Worm (Caenorhabditis elegans) whole organism, L1 larva: ENCODE results near the gene F44A2.7.

Source experiments
- C16A3.4 ChIP-seq: fragments of 150-350 bp; optimal IDR thresholded peaks from 2 replicates; lab custom pipeline; 2014; ENCODE audit warnings: missing biosample characterization, missing genetic modification characterization
- Y116A8C.19 ChIP-seq: sonication (generic microtip); optimal IDR thresholded peaks from 2 replicates; lab custom pipeline; 2016; ENCODE audit warnings: missing compliant biosample characterization, missing genetic modification characterization, borderline replicate concordance
- alr-1 ChIP-seq: fragments of 200-800 bp; sonication (Bioruptor generic); optimal IDR thresholded peaks from 2 replicates; lab custom pipeline; 2018; ENCODE audit warnings: borderline replicate concordance, mild to moderate bottlenecking, missing genetic modification characterization, missing compliant biosample characterization
- aly-2 ChIP-seq: fragments of 150-350 bp; optimal IDR thresholded peaks from 2 replicates; lab custom pipeline; 2014; ENCODE audit warnings: missing biosample characterization, missing genetic modification characterization
- blmp-1 ChIP-seq: fragments of 150-350 bp; optimal IDR thresholded peaks from 2 replicates; lab custom pipeline; 2014; ENCODE audit warnings: missing biosample characterization, missing genetic modification characterization
- ceh-82 ChIP-seq, 3 experiments: fragments of 150-350 bp in 1 of 3; sonication (generic microtip) in 2 of 3; optimal IDR thresholded peaks; 2 replicates each; lab custom pipeline; 2014 to 2017; ENCODE audit warnings: missing biosample characterization in 3 of 3, missing genetic modification characterization in 3 of 3
- ceh-88 ChIP-seq: fragments of 200-800 bp; sonication (Bioruptor generic); IDR thresholded peaks from 2 replicates; pipeline ENCODE4 v1.3.6; 2022; ENCODE audit warnings: missing genetic modification characterization, missing compliant biosample characterization
- ceh-90 ChIP-seq: sonication (generic microtip); optimal IDR thresholded peaks from 2 replicates; lab custom pipeline; 2016; ENCODE audit warnings: missing genetic modification characterization, missing compliant biosample characterization
- dpl-1 ChIP-seq, 3 experiments: fragments of 150-350 bp in 2 of 3; sonication (generic microtip) in 1 of 3; optimal IDR thresholded peaks; 2 replicates each; lab custom pipeline; 2014 to 2017; ENCODE audit warnings: missing biosample characterization in 3 of 3, missing genetic modification characterization in 3 of 3, missing genetic modification reagents in 3 of 3
- dsc-1 ChIP-seq: sonication (generic microtip); optimal IDR thresholded peaks from 2 replicates; lab custom pipeline; 2016; ENCODE audit warnings: mild to moderate bottlenecking, missing genetic modification characterization, missing compliant biosample characterization
- egl-27 ChIP-seq, 2 experiments: fragments of 150-350 bp in 1 of 2; sonication (generic microtip); optimal IDR thresholded peaks; 3 replicates each; lab custom pipeline; 2017 to 2018; ENCODE audit warnings: missing biosample characterization in 2 of 2, missing genetic modification characterization in 2 of 2, missing genetic modification reagents in 2 of 2
- elt-2 ChIP-seq: sonication (generic microtip); optimal IDR thresholded peaks from 2 replicates; lab custom pipeline; 2016; ENCODE audit warnings: missing genetic modification characterization, mild to moderate bottlenecking, inconsistent platforms, missing compliant biosample characterization, missing genetic modification reagents
- elt-3 ChIP-seq, 6 experiments: fragments of 150-350 bp in 1 of 6; sonication (generic microtip); optimal IDR thresholded peaks; 2 replicates each; lab custom pipeline; 2017 to 2018; ENCODE audit warnings: missing biosample characterization in 6 of 6, missing genetic modification characterization in 6 of 6, inconsistent platforms in 1 of 6
- fkh-10 ChIP-seq: sonication (generic microtip); optimal IDR thresholded peaks from 2 replicates; lab custom pipeline; 2017; ENCODE audit warnings: missing biosample characterization, missing genetic modification reagents, missing genetic modification characterization
- fkh-8 ChIP-seq: sonication (generic microtip); optimal IDR thresholded peaks from 2 replicates; lab custom pipeline; 2016; ENCODE audit warnings: mild to moderate bottlenecking, missing genetic modification characterization, missing compliant biosample characterization
- grh-1 ChIP-seq: fragments of 200-800 bp; sonication (Bioruptor generic); IDR thresholded peaks from 2 replicates; pipeline ENCODE4 v1.3.6; 2022; ENCODE audit warnings: missing genetic modification reagents, missing genetic modification characterization, missing compliant biosample characterization
- hpl-2 ChIP-seq: fragments of 150-350 bp; optimal IDR thresholded peaks from 2 replicates; lab custom pipeline; 2014; ENCODE audit warnings: missing biosample characterization, missing genetic modification reagents, missing genetic modification characterization
- isw-1 ChIP-seq: fragments of 200-800 bp; sonication (Bioruptor generic); IDR thresholded peaks from 2 replicates; pipeline ENCODE4 v1.3.6; 2022; ENCODE audit warnings: missing genetic modification characterization, missing compliant biosample characterization
- lin-13 ChIP-seq: fragments of 150-350 bp; optimal IDR thresholded peaks from 2 replicates; lab custom pipeline; 2014; ENCODE audit warnings: missing biosample characterization, missing genetic modification reagents, missing genetic modification characterization
- lin-14 ChIP-seq: fragments of 200-800 bp; sonication (Bioruptor generic); optimal IDR thresholded peaks from 2 replicates; lab custom pipeline; 2018; ENCODE audit warnings: mild to moderate bottlenecking, missing genetic modification characterization, moderate library complexity, missing compliant biosample characterization
- lin-35 ChIP-seq, 2 experiments: fragments of 150-350 bp; optimal IDR thresholded peaks; 2 replicates each; lab custom pipeline; 2014; ENCODE audit warnings: missing biosample characterization in 2 of 2, missing genetic modification characterization in 2 of 2, missing genetic modification reagents in 2 of 2
- lin-39 ChIP-seq: fragments of 150-350 bp; optimal IDR thresholded peaks from 2 replicates; lab custom pipeline; 2014; ENCODE audit warnings: missing biosample characterization, missing genetic modification reagents, missing genetic modification characterization
- lsy-2 ChIP-seq, 2 experiments: fragments of 150-350 bp; optimal IDR thresholded peaks; 2 replicates each; lab custom pipeline; 2014; ENCODE audit warnings: missing biosample characterization in 2 of 2, missing genetic modification characterization in 2 of 2
- mab-9 ChIP-seq: fragments of 200-800 bp; sonication (Bioruptor generic); IDR thresholded peaks from 2 replicates; pipeline ENCODE4 v1.3.6; 2022; ENCODE audit warnings: missing genetic modification reagents, missing genetic modification characterization, missing compliant biosample characterization
- mdl-1 ChIP-seq, 2 experiments: fragments of 150-350 bp; optimal IDR thresholded peaks; 2 replicates each; lab custom pipeline; 2014 to 2017; ENCODE audit warnings: missing biosample characterization in 2 of 2, missing genetic modification characterization in 2 of 2, inconsistent platforms in 1 of 2
- mef-2 ChIP-seq: fragments of 150-350 bp; optimal IDR thresholded peaks from 2 replicates; lab custom pipeline; 2014; ENCODE audit warnings: missing biosample characterization, missing genetic modification characterization
- nhr-11 ChIP-seq: fragments of 150-350 bp; optimal IDR thresholded peaks from 2 replicates; lab custom pipeline; 2014; ENCODE audit warnings: missing biosample characterization, missing genetic modification characterization
- nhr-12 ChIP-seq: sonication (generic microtip); optimal IDR thresholded peaks from 2 replicates; lab custom pipeline; 2017; ENCODE audit warnings: missing biosample characterization, missing genetic modification characterization
- nhr-20 ChIP-seq: sonication (generic microtip); optimal IDR thresholded peaks from 2 replicates; lab custom pipeline; 2016; ENCODE audit warnings: mild to moderate bottlenecking, missing genetic modification characterization, missing compliant biosample characterization
- nhr-28 ChIP-seq: fragments of 150-350 bp; optimal IDR thresholded peaks from 2 replicates; lab custom pipeline; 2014; ENCODE audit warnings: missing biosample characterization, missing genetic modification characterization
- nhr-71 ChIP-seq: sonication (generic microtip); optimal IDR thresholded peaks from 2 replicates; lab custom pipeline; 2016; ENCODE audit warnings: mild to moderate bottlenecking, missing genetic modification characterization, moderate library complexity, missing compliant biosample characterization
- nhr-76 ChIP-seq: sonication (generic microtip); optimal IDR thresholded peaks from 2 replicates; lab custom pipeline; 2017; ENCODE audit warnings: missing biosample characterization, missing genetic modification characterization
- nhr-77 ChIP-seq: fragments of 150-350 bp; optimal IDR thresholded peaks from 2 replicates; lab custom pipeline; 2014; ENCODE audit warnings: missing biosample characterization, missing genetic modification characterization
- nhr-84 ChIP-seq: sonication (generic microtip); optimal IDR thresholded peaks from 2 replicates; lab custom pipeline; 2017; ENCODE audit warnings: missing biosample characterization, missing genetic modification characterization
- nhr-90 ChIP-seq: sonication (generic microtip); optimal IDR thresholded peaks from 2 replicates; lab custom pipeline; 2016; ENCODE audit warnings: mild to moderate bottlenecking, missing genetic modification characterization, missing compliant biosample characterization; ENCODE audit not compliant: poor library complexity
- pqm-1 ChIP-seq: sonication (generic microtip); optimal IDR thresholded peaks from 3 replicates; lab custom pipeline; 2017; ENCODE audit warnings: missing biosample characterization, missing genetic modification characterization
- skn-1 ChIP-seq: fragments of 150-350 bp; optimal IDR thresholded peaks from 2 replicates; lab custom pipeline; 2014; ENCODE audit warnings: missing biosample characterization, missing genetic modification characterization
- snu-23 ChIP-seq: sonication (generic microtip); optimal IDR thresholded peaks from 2 replicates; lab custom pipeline; 2016; ENCODE audit warnings: missing genetic modification characterization, missing compliant biosample characterization
- sptf-1 ChIP-seq: fragments of 150-350 bp; optimal IDR thresholded peaks from 2 replicates; lab custom pipeline; 2014; ENCODE audit warnings: missing biosample characterization, missing genetic modification characterization
- swsn-7 ChIP-seq: sonication (generic microtip); optimal IDR thresholded peaks from 2 replicates; lab custom pipeline; 2016; ENCODE audit warnings: missing genetic modification characterization, missing compliant biosample characterization
- unc-130 ChIP-seq: fragments of 150-350 bp; optimal IDR thresholded peaks from 2 replicates; lab custom pipeline; 2017; ENCODE audit warnings: missing biosample characterization, missing genetic modification characterization, inconsistent platforms
- unc-30 ChIP-seq: sonication (generic microtip); optimal IDR thresholded peaks from 2 replicates; lab custom pipeline; 2017; ENCODE audit warnings: missing biosample characterization, missing genetic modification characterization
- unc-62 ChIP-seq: fragments of 150-350 bp; optimal IDR thresholded peaks from 2 replicates; lab custom pipeline; 2014; ENCODE audit warnings: missing biosample characterization, missing genetic modification reagents, missing genetic modification characterization
- vab-15 ChIP-seq: sonication (generic microtip); optimal IDR thresholded peaks from 2 replicates; lab custom pipeline; 2017; ENCODE audit warnings: missing genotype, mild to moderate bottlenecking, missing genetic modification characterization, missing compliant biosample characterization
- xbp-1 ChIP-seq: sonication (generic microtip); optimal IDR thresholded peaks from 2 replicates; lab custom pipeline; 2016; ENCODE audit warnings: missing genetic modification characterization, missing compliant biosample characterization
- ztf-11 ChIP-seq, 2 experiments: sonication (generic microtip); optimal IDR thresholded peaks; 2 replicates each; lab custom pipeline; 2016 to 2017; ENCODE audit warnings: missing genetic modification characterization in 2 of 2, missing biosample characterization in 1 of 2, missing compliant biosample characterization in 1 of 2
- ztf-4 ChIP-seq: fragments of 150-350 bp; optimal IDR thresholded peaks from 2 replicates; lab custom pipeline; 2014; ENCODE audit warnings: missing biosample characterization, missing genetic modification characterization

F44A2.7 gene

ce11 chrV:9343629-9344624 is 22.6 kb downstream of the F44A2.7 start, which contains the start of gene tos-1 (continued):
- TF ChIP-seq ceh-88 (GFP tag; lab: Robert Waterston, UW), result peak; percentile 99
- peak; percentile 97 for TF ChIP-seq nhr-11 (tag; lab: Kevin White, UChicago)
- peak; percentile 99 for TF ChIP-seq nhr-90 (tag; lab: Kevin White, UChicago)
- TF ChIP-seq lin-39, result peak; percentile 86
- TF ChIP-seq ztf-11 (tag; optimal IDR thresholded peaks at IDR 0.05; lab: Kevin White, UChicago), result peak in 1 of 2 experiments; percentile 96
- TF ChIP-seq swsn-7 (tag; lab: Kevin White, UChicago), result peak; percentile 100
- peak; percentile 85 for TF ChIP-seq nhr-76 (tag; lab: Kevin White, UChicago)
- no peak for TF ChIP-seq alr-1 (tag; lab: Kevin White, UChicago)
- peak; percentile 97 for TF ChIP-seq vab-15
- TF ChIP-seq nhr-20 (tag; lab: Kevin White, UChicago), result peak; percentile 100
- peak; percentile 71 for TF ChIP-seq nhr-12 (tag; lab: Kevin White, UChicago)
- TF ChIP-seq ceh-82 (tag; optimal IDR thresholded peaks at IDR 0.05; lab: Kevin White, UChicago), result peak; percentile 73 to 95 (median 94)
- peak; percentile 99 for TF ChIP-seq grh-1
- peak; percentile 44 for TF ChIP-seq Y116A8C.19 (tag; lab: Kevin White, UChicago)
- no peak for TF ChIP-seq sptf-1 (tag; lab: Kevin White, UChicago)
- TF ChIP-seq isw-1 (GFP tag; lab: Robert Waterston, UW), result peak; percentile 99
- TF ChIP-seq lin-13 (GFP tag; lab: Kevin White, UChicago), result peak; percentile 85
- peak; percentile 100 for TF ChIP-seq snu-23 (GFP tag; lab: Kevin White, UChicago)
- peak; percentile 69 for TF ChIP-seq skn-1 (tag; lab: Kevin White, UChicago)
- peak; percentile 71 for TF ChIP-seq nhr-84 (tag; lab: Kevin White, UChicago)
- TF ChIP-seq lsy-2 (tag; optimal IDR thresholded peaks at IDR 0.05; lab: Kevin White, UChicago), result peak; percentile 89 to 96
- TF ChIP-seq nhr-71 (tag; lab: Kevin White, UChicago), result peak; percentile 100
- peak; percentile 99 for TF ChIP-seq xbp-1 (tag; lab: Kevin White, UChicago)
- TF ChIP-seq lin-14, result peak; percentile 100
- peak; percentile 14 for TF ChIP-seq mef-2 (tag; lab: Kevin White, UChicago)
- TF ChIP-seq nhr-77 (tag; lab: Kevin White, UChicago), result peak; percentile 98
- TF ChIP-seq aly-2 (tag; lab: Kevin White, UChicago), result peak; percentile 86
- TF ChIP-seq mdl-1 (tag; optimal IDR thresholded peaks at IDR 0.05; lab: Kevin White, UChicago), result peak; percentile 91 to 97
- peak; percentile 95 for TF ChIP-seq hpl-2
- peak; percentile 100 for TF ChIP-seq fkh-8 (tag; lab: Kevin White, UChicago)
- peak; percentile 90 for TF ChIP-seq unc-62 (GFP tag; lab: Kevin White, UChicago)
- peak in 5 of 6 experiments; percentile 81 to 98 (median 90) for TF ChIP-seq elt-3 (tag; optimal IDR thresholded peaks at IDR 0.05; lab: Kevin White, UChicago)
- TF ChIP-seq fkh-10 (GFP tag; lab: Kevin White, UChicago), result peak; percentile 98
- TF ChIP-seq blmp-1 (tag; lab: Kevin White, UChicago), result peak; percentile 72
- peak; percentile 95 for TF ChIP-seq mab-9

ce11 chrV:9346804-9347203 is 25.5 kb downstream of the F44A2.7 start, which contains the start of the genes K07B1.7 and try-5:
K07B1.7 (minus strand) TSS chrV:9346962.
try-5 (plus strand) TSS chrV:9347044.
- TF ChIP-seq blmp-1 (tag; lab: Kevin White, UChicago), result peak; percentile 64
- TF ChIP-seq pqm-1 (tag; lab: Kevin White, UChicago), result no peak
- no peak for TF ChIP-seq ztf-4
- TF ChIP-seq skn-1 (tag; lab: Kevin White, UChicago), result peak; percentile 73
- no peak for TF ChIP-seq nhr-28 (tag; lab: Kevin White, UChicago)
- no peak for TF ChIP-seq egl-27 (tag; optimal IDR thresholded peaks at IDR 0.05; lab: Kevin White, UChicago)
- TF ChIP-seq ceh-88 (GFP tag; lab: Robert Waterston, UW), result no peak
- TF ChIP-seq elt-2 (tag; lab: Kevin White, UChicago), result no peak
- no peak for TF ChIP-seq unc-130
- TF ChIP-seq mdl-1 (tag; optimal IDR thresholded peaks at IDR 0.05; lab: Kevin White, UChicago), result peak in 1 of 2 experiments; percentile 49
- TF ChIP-seq unc-30 (tag; lab: Kevin White, UChicago), result no peak
- peak in 2 of 6 experiments; percentile 0 to 46 for TF ChIP-seq elt-3 (tag; optimal IDR thresholded peaks at IDR 0.05; lab: Kevin White, UChicago)
- peak; percentile 61 for TF ChIP-seq lin-13 (GFP tag; lab: Kevin White, UChicago)
- TF ChIP-seq lin-35 (GFP tag; optimal IDR thresholded peaks at IDR 0.05; lab: Kevin White, UChicago), result peak; percentile 99
- TF ChIP-seq snu-23 (GFP tag; lab: Kevin White, UChicago), result peak; percentile 79
- peak; percentile 77 for TF ChIP-seq nhr-71 (tag; lab: Kevin White, UChicago)
- no peak for TF ChIP-seq ceh-90 (tag; lab: Kevin White, UChicago)
- TF ChIP-seq dpl-1 (GFP tag; optimal IDR thresholded peaks at IDR 0.05; lab: Kevin White, UChicago), result peak; percentile 96 to 98 (median 96)
- TF ChIP-seq C16A3.4, result peak; percentile 82
- TF ChIP-seq nhr-90 (tag; lab: Kevin White, UChicago), result peak; percentile 16
- no peak for TF ChIP-seq mef-2 (tag; lab: Kevin White, UChicago)
- peak; percentile 48 for TF ChIP-seq dsc-1 (tag; lab: Kevin White, UChicago)
